Worm (Caenorhabditis elegans): ENCODE results near the gene phg-1.

The phg-1 gene

ce11 chrII:10106870-10107269, 30.6 kb upstream of the phg-1 start, which contains the start of gene ZK945.6:
TSS of gene ZK945.6 (minus strand) at chrII:10106970.
- TF ChIP-seq C16A3.4 (tag; optimal IDR thresholded peaks at IDR 0.05), result no peak
- no peak for TF ChIP-seq nhr-20 (tag; optimal IDR thresholded peaks at IDR 0.05)
- no peak for TF ChIP-seq lin-13 (GFP tag; optimal IDR thresholded peaks at IDR 0.05)
- no peak for TF ChIP-seq unc-62 (GFP tag; optimal IDR thresholded peaks at IDR 0.05)
- no peak for TF ChIP-seq tbx-2 (tag; optimal IDR thresholded peaks at IDR 0.05)
- TF ChIP-seq unc-98 (GFP tag; IDR thresholded peaks at IDR 0.05), result no peak
- TF ChIP-seq nhr-76 (tag; optimal IDR thresholded peaks at IDR 0.05), result no peak
- no peak for TF ChIP-seq tlp-1 (tag; optimal IDR thresholded peaks at IDR 0.05)

- TF ChIP-seq mab-9 (GFP tag; IDR thresholded peaks at IDR 0.05) (no peak), ztf-11 (tag; optimal IDR thresholded peaks at IDR 0.05) (no peak), skn-1 (tag; optimal IDR thresholded peaks at IDR 0.05) (no peak), lin-13 (GFP tag; optimal IDR thresholded peaks at IDR 0.05) (no peak), efl-1 (optimal IDR thresholded peaks at IDR 0.05) (no peak), efl-1 (GFP tag; optimal IDR thresholded peaks at IDR 0.05 in 1 of 2) (peak in 1 of 2 experiments; percentile 82), unc-86 (tag; optimal IDR thresholded peaks at IDR 0.05) (no peak), ceh-8 (GFP tag; optimal IDR thresholded peaks at IDR 0.05) (no peak), swsn-7 (tag; optimal IDR thresholded peaks at IDR 0.05) (no peak)
Measured at ce11 chrII:10108377-10108776, 29.1 kb upstream of the phg-1 start, which contains the start of the genes ZK945.7 and ZK945.8. TSS of gene ZK945.7 (minus strand) at chrII:10108477. TSS of gene ZK945.8 (plus strand) at chrII:10108651.

- no peak for TF ChIP-seq nhr-12 (tag; optimal IDR thresholded peaks at IDR 0.05)
- no peak for TF ChIP-seq snu-23 (GFP tag; optimal IDR thresholded peaks at IDR 0.05)
- TF ChIP-seq C16A3.4 (tag; optimal IDR thresholded peaks at IDR 0.05), result no peak
- no peak for TF ChIP-seq zip-4 (GFP tag; optimal IDR thresholded peaks at IDR 0.05)
- TF ChIP-seq fkh-4 (tag; optimal IDR thresholded peaks at IDR 0.05; ENCODE audit: borderline replicate concordance), result no peak
- no peak for TF ChIP-seq lir-3 (tag; optimal IDR thresholded peaks at IDR 0.05; ENCODE audit: poor library complexity)
- TF ChIP-seq dsc-1 (tag; optimal IDR thresholded peaks at IDR 0.05), result no peak
- TF ChIP-seq fos-1 (tag; optimal IDR thresholded peaks at IDR 0.05), result no peak
- no peak for TF ChIP-seq nhr-28 (tag; optimal IDR thresholded peaks at IDR 0.05)
- no peak for TF ChIP-seq tlp-1 (tag; optimal IDR thresholded peaks at IDR 0.05)
- no peak for TF ChIP-seq hlh-4 (tag; optimal IDR thresholded peaks at IDR 0.05)
- TF ChIP-seq tbx-2 (tag; optimal IDR thresholded peaks at IDR 0.05), result no peak
- no peak for TF ChIP-seq unc-62 (GFP tag; optimal IDR thresholded peaks at IDR 0.05)
Measured at ce11 chrII:10116690-10117089, 20.8 kb upstream of the phg-1 start.

ce11 chrII:10121725-10122124, 15.7 kb upstream of the phg-1 start, which contains the start of gene lov-1:
TSS of gene lov-1 (minus strand) at chrII:10121825.
- TF ChIP-seq aly-2 (tag; optimal IDR thresholded peaks at IDR 0.05) (no peak), C34B4.2 (tag; optimal IDR thresholded peaks at IDR 0.05) (no peak), unc-98 (GFP tag; IDR thresholded peaks at IDR 0.05) (no peak), isw-1 (GFP tag; IDR thresholded peaks at IDR 0.05) (no peak), pqm-1 (tag; optimal IDR thresholded peaks at IDR 0.05) (no peak)

- no peak for TF ChIP-seq ceh-8 (GFP tag; optimal IDR thresholded peaks at IDR 0.05)
- no peak for TF ChIP-seq pqm-1 (tag; optimal IDR thresholded peaks at IDR 0.05)
- TF ChIP-seq ces-1 (GFP tag; optimal IDR thresholded peaks at IDR 0.05), result no peak
- no peak for TF ChIP-seq lir-3 (tag; optimal IDR thresholded peaks at IDR 0.05; ENCODE audit: poor library complexity)
- no peak for TF ChIP-seq efl-1 (optimal IDR thresholded peaks at IDR 0.05)
- TF ChIP-seq efl-1 (GFP tag; optimal IDR thresholded peaks at IDR 0.05 in 1 of 2), result no peak
- TF ChIP-seq blmp-1 (tag; optimal IDR thresholded peaks at IDR 0.05), result no peak
- TF ChIP-seq irx-1 (tag; optimal IDR thresholded peaks at IDR 0.05), result no peak
- TF ChIP-seq nhr-76 (tag; optimal IDR thresholded peaks at IDR 0.05), result no peak
- TF ChIP-seq egl-27 (tag; optimal IDR thresholded peaks at IDR 0.05), result no peak
- no peak for TF ChIP-seq vab-15 (tag; optimal IDR thresholded peaks at IDR 0.05)
- no peak for TF ChIP-seq lin-35 (GFP tag; optimal IDR thresholded peaks at IDR 0.05)
- no peak for TF ChIP-seq nhr-19 (GFP tag; conservative IDR thresholded peaks at IDR 0.05)
- no peak for TF ChIP-seq C34B4.2 (tag; optimal IDR thresholded peaks at IDR 0.05)
- no peak for TF ChIP-seq dsc-1 (tag; optimal IDR thresholded peaks at IDR 0.05)
- TF ChIP-seq tbx-2 (tag; optimal IDR thresholded peaks at IDR 0.05), result no peak
- no peak for TF ChIP-seq ets-5 (GFP tag; IDR thresholded peaks at IDR 0.05)
- no peak for TF ChIP-seq nhr-28 (tag; optimal IDR thresholded peaks at IDR 0.05)
- TF ChIP-seq nhr-11 (tag; optimal IDR thresholded peaks at IDR 0.05), result no peak
- TF ChIP-seq tlp-1 (tag; optimal IDR thresholded peaks at IDR 0.05), result no peak
- no peak for TF ChIP-seq nhr-85 (tag)
Measured at ce11 chrII:10122465-10122864, 15.0 kb upstream of the phg-1 start, which contains the start of gene F27E5.7. TSS of gene F27E5.7 (plus strand) at chrII:10122765.

Measured in whole organism, L1 larva.